Worm (Caenorhabditis elegans): ENCODE results near the gene oac-39.
"Not testable (repeated sequence)": the region's sequence is repeated elsewhere in the genome, so short reads cannot be mapped to it uniquely, and the experiment has no call there.

ce11 chrV:212687-213086 is 38.9 kb downstream of the oac-39 start, which contains the start of gene DC2.5:
- not testable (repeated sequence) for TF ChIP-seq mep-1 (tag; optimal IDR thresholded peaks at IDR 0.05); egl-27 (tag; optimal IDR thresholded peaks at IDR 0.05); ama-1 (optimal IDR thresholded peaks at IDR 0.05); lin-39 (tag; optimal IDR thresholded peaks at IDR 0.05); nhr-41 (GFP tag; IDR thresholded peaks at IDR 0.05); madf-9 (GFP tag; conservative IDR thresholded peaks at IDR 0.05); fos-1 (tag; optimal IDR thresholded peaks at IDR 0.05); dpl-1 (GFP tag; optimal IDR thresholded peaks at IDR 0.05)
